Worm (Caenorhabditis elegans): ENCODE results near the gene Y38A10A.2.
A peak's percentile ranks its signal among the peaks of the same experiment; 100 is the strongest.

DNA sequence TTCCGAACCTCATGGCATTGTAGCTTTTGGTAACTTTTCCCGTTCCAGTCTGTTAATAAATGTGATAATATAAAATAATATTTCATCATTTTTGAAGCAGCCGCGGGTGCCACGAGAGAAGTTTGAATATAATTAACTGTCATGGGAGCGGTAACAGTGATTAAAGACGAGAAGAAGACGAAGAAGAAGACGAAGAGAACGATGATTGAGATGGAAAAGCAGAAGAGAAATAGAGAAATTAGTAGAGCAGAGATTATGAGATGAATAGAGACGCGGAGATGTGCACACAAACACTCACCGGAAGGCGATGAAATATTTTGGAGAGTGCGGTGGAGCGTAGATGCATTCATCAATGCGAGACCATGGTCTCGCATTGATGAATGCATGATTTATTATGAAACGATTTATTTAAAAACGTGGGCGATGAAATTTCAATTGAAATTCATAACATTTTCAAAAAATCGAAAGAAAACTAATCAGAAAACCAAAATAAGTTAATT is 10.0 kb downstream of the Y38A10A.2 start, which contains the start of gene seip-1:
- TF ChIP-seq him-1 (tag; optimal IDR thresholded peaks at IDR 0.05), result peak; percentile 56
- peak; percentile 92 for TF ChIP-seq W03F9.2 (tag; optimal IDR thresholded peaks at IDR 0.05)

Data from whole organism, L4/young adult.